Fruit fly (Drosophila melanogaster) whole organism, embryonic: ENCODE data around the gene Cep135.
A peak's percentile ranks its signal among the peaks of the same experiment; 100 is the strongest.

Experiments used
- Abd-B ChIP-seq: fragments of 200-800 bp; sonication (Bioruptor generic); optimal IDR thresholded peaks from 2 replicates; lab custom pipeline; 2018; ENCODE audit warnings: missing biosample characterization, mild to moderate bottlenecking, missing genetic modification characterization, moderate library complexity
- Antp ChIP-seq: fragments of 200-800 bp; sonication (Bioruptor generic); optimal IDR thresholded peaks from 3 replicates; lab custom pipeline; 2016; ENCODE audit warnings: missing biosample characterization, missing genetic modification characterization
- B-H1 ChIP-seq: fragments of 200-800 bp; sonication (Bioruptor generic); IDR thresholded peaks from 3 replicates; pipeline ENCODE4 v1.3.6; 2022; ENCODE audit warnings: missing biosample characterization, missing genetic modification characterization
- B-H2 ChIP-seq: fragments of 200-800 bp; sonication (Bioruptor generic); optimal IDR thresholded peaks from 2 replicates; lab custom pipeline; 2018; ENCODE audit warnings: missing biosample characterization, mild to moderate bottlenecking, missing genetic modification characterization
- CG11723 ChIP-seq: fragments of 200-800 bp; sonication (Bioruptor generic); optimal IDR thresholded peaks from 2 replicates; lab custom pipeline; 2017; ENCODE audit warnings: missing biosample characterization, mild to moderate bottlenecking, missing genetic modification characterization
- CG12071 ChIP-seq: fragments of 200-800 bp; sonication (Bioruptor generic); optimal IDR thresholded peaks from 3 replicates; lab custom pipeline; 2018; ENCODE audit warnings: missing biosample characterization, mild to moderate bottlenecking, missing genetic modification characterization
- CG12659 ChIP-seq: fragments of 200-800 bp; sonication (Bioruptor generic); optimal IDR thresholded peaks from 3 replicates; lab custom pipeline; 2017; ENCODE audit warnings: mild to moderate bottlenecking, missing biosample characterization, missing genetic modification reagents, missing genetic modification characterization
- CG14050 ChIP-seq: fragments of 200-800 bp; sonication (Bioruptor generic); IDR thresholded peaks from 3 replicates; pipeline ENCODE4 v1.3.6; 2022; ENCODE audit warnings: missing biosample characterization, missing genetic modification characterization
- CG14860 ChIP-seq: fragments of 200-800 bp; sonication (Bioruptor generic); IDR thresholded peaks from 3 replicates; pipeline ENCODE4 v1.3.6; 2022; ENCODE audit warnings: missing biosample characterization, missing genetic modification characterization; ENCODE audit not compliant: partially characterized antibody
- CG15601 ChIP-seq: fragments of 200-800 bp; sonication (Bioruptor generic); optimal IDR thresholded peaks from 3 replicates; lab custom pipeline; 2019; ENCODE audit warnings: missing biosample characterization, mild to moderate bottlenecking, missing genetic modification characterization, moderate library complexity
- CG18011 ChIP-seq: fragments of 200-800 bp; sonication (Bioruptor generic); optimal IDR thresholded peaks from 2 replicates; lab custom pipeline; 2017; ENCODE audit warnings: missing biosample characterization, missing genetic modification characterization, mild to moderate bottlenecking, moderate library complexity, missing genotype
- CG18476 ChIP-seq: fragments of 200-800 bp; sonication (Bioruptor generic); optimal IDR thresholded peaks from 2 replicates; lab custom pipeline; 2016; ENCODE audit warnings: missing biosample characterization, mild to moderate bottlenecking, missing genetic modification characterization
- CG18764 ChIP-seq: fragments of 200-800 bp; sonication (Bioruptor generic); optimal IDR thresholded peaks from 3 replicates; lab custom pipeline; 2016; ENCODE audit warnings: missing biosample characterization, missing genetic modification characterization
- CG31365 ChIP-seq: fragments of 200-800 bp; sonication (Bioruptor generic); optimal IDR thresholded peaks from 2 replicates; lab custom pipeline; 2018; ENCODE audit warnings: missing biosample characterization, mild to moderate bottlenecking, missing genetic modification characterization
- CG5245 ChIP-seq: fragments of 200-800 bp; sonication (Bioruptor generic); optimal IDR thresholded peaks from 3 replicates; lab custom pipeline; 2016; ENCODE audit warnings: missing biosample characterization, missing genetic modification characterization
- CG6254 ChIP-seq: fragments of 200-800 bp; sonication (Bioruptor generic); optimal IDR thresholded peaks from 3 replicates; lab custom pipeline; 2017; ENCODE audit warnings: mild to moderate bottlenecking, missing biosample characterization, missing genetic modification reagents, missing genetic modification characterization
- CG7839 ChIP-seq: fragments of 200-800 bp; sonication (Bioruptor generic); optimal IDR thresholded peaks from 3 replicates; lab custom pipeline; 2018; ENCODE audit warnings: missing biosample characterization, mild to moderate bottlenecking, missing genetic modification characterization, moderate library complexity
- Camta ChIP-seq: fragments of 200-800 bp; sonication (Bioruptor generic); optimal IDR thresholded peaks from 2 replicates; lab custom pipeline; 2016; ENCODE audit warnings: missing biosample characterization, missing genetic modification characterization
- D ChIP-seq, 2 experiments: fragments of 200-800 bp in 1 of 2; fragments of >200 bp in 1 of 2; sonication (Bioruptor generic) in 1 of 2; optimal IDR thresholded peaks; 2 replicates in 1 of 2; 3 replicates in 1 of 2; lab custom pipeline; 2017; ENCODE audit warnings: mild to moderate bottlenecking in 1 of 2, missing biosample characterization in 1 of 2, missing genetic modification characterization in 1 of 2, missing genetic modification reagents in 1 of 2
- Deaf1 ChIP-seq: fragments of 200-800 bp; optimal IDR thresholded peaks from 3 replicates; lab custom pipeline; 2019; ENCODE audit warnings: missing biosample characterization, mild to moderate bottlenecking, missing genetic modification characterization, moderate library complexity
- Drgx ChIP-seq: fragments of 200-800 bp; sonication (Bioruptor generic); IDR thresholded peaks from 2 replicates; pipeline ENCODE4 v1.3.6; 2022; ENCODE audit warnings: missing biosample characterization, missing genetic modification characterization
- Fer1 ChIP-seq: fragments of 200-800 bp; sonication (Bioruptor generic); optimal IDR thresholded peaks from 2 replicates; lab custom pipeline; 2017; ENCODE audit warnings: missing biosample characterization, mild to moderate bottlenecking, missing genetic modification characterization
- HLH3B ChIP-seq: fragments of 200-800 bp; sonication (Bioruptor generic); IDR thresholded peaks from 2 replicates; pipeline ENCODE4 v1.3.6; 2022; ENCODE audit warnings: missing biosample characterization, missing genetic modification characterization
- HLH4C ChIP-seq: fragments of 200-800 bp; sonication (Bioruptor generic); IDR thresholded peaks from 3 replicates; pipeline ENCODE4 v1.3.6; 2022; ENCODE audit warnings: missing biosample characterization, missing genetic modification characterization; ENCODE audit not compliant: partially characterized antibody
- Hmr ChIP-seq: fragments of 200-800 bp; sonication (Bioruptor generic); optimal IDR thresholded peaks from 3 replicates; lab custom pipeline; 2017; ENCODE audit warnings: mild to moderate bottlenecking, missing biosample characterization, missing genetic modification reagents, missing genetic modification characterization
- Hmx ChIP-seq: fragments of 200-800 bp; sonication (Bioruptor generic); optimal IDR thresholded peaks from 2 replicates; lab custom pipeline; 2016; ENCODE audit warnings: missing biosample characterization, missing genetic modification characterization
- MESR4 ChIP-seq: fragments of 200-800 bp; sonication (Bioruptor generic); optimal IDR thresholded peaks from 2 replicates; lab custom pipeline; 2018; ENCODE audit warnings: missing biosample characterization, mild to moderate bottlenecking, missing genetic modification characterization, moderate library complexity
- Oli ChIP-seq: fragments of 200-800 bp; sonication (Bioruptor generic); optimal IDR thresholded peaks from 2 replicates; lab custom pipeline; 2018; ENCODE audit warnings: missing biosample characterization, mild to moderate bottlenecking, missing genetic modification characterization, moderate library complexity
- Ravus ChIP-seq: fragments of 200-800 bp; sonication (Bioruptor generic); IDR thresholded peaks from 2 replicates; pipeline ENCODE4 v1.3.6; 2022; ENCODE audit warnings: missing biosample characterization, missing genetic modification characterization
- Spps ChIP-seq: fragments of 200-800 bp; sonication (Bioruptor generic); optimal IDR thresholded peaks from 2 replicates; lab custom pipeline; 2018; ENCODE audit warnings: missing biosample characterization, mild to moderate bottlenecking, missing genetic modification characterization
- Ssrp ChIP-seq: fragments of 200-800 bp; sonication (Bioruptor generic); optimal IDR thresholded peaks from 2 replicates; lab custom pipeline; 2018; ENCODE audit warnings: missing biosample characterization, mild to moderate bottlenecking, missing genetic modification characterization, moderate library complexity
- Xrp1 ChIP-seq: fragments of 200-800 bp; sonication (Bioruptor generic); IDR thresholded peaks from 2 replicates; pipeline ENCODE4 v1.3.6; 2022; ENCODE audit warnings: missing biosample characterization, missing genetic modification characterization
- YL-1 ChIP-seq: fragments of 200-800 bp; sonication (Bioruptor generic); optimal IDR thresholded peaks from 3 replicates; lab custom pipeline; 2017; ENCODE audit warnings: missing biosample characterization, mild to moderate bottlenecking, missing genetic modification characterization
- ara ChIP-seq: fragments of 200-800 bp; sonication (Bioruptor generic); IDR thresholded peaks from 2 replicates; pipeline ENCODE4 v1.3.6; 2022; ENCODE audit warnings: missing biosample characterization, missing genetic modification characterization
- az2 ChIP-seq: fragments of 200-800 bp; sonication (Bioruptor generic); optimal IDR thresholded peaks from 3 replicates; lab custom pipeline; 2016; ENCODE audit warnings: missing biosample characterization, missing genetic modification characterization
- cg ChIP-seq: fragments of 200-800 bp; sonication (Bioruptor generic); optimal IDR thresholded peaks from 3 replicates; lab custom pipeline; 2019; ENCODE audit warnings: missing biosample characterization, mild to moderate bottlenecking, missing genetic modification characterization, moderate library complexity
- dimm ChIP-seq: fragments of 200-800 bp; sonication (Bioruptor generic); IDR thresholded peaks from 2 replicates; pipeline ENCODE4 v1.3.6; 2022; ENCODE audit warnings: missing biosample characterization, missing genetic modification characterization
- fru ChIP-seq: fragments of >200 bp; optimal IDR thresholded peaks from 2 replicates; lab custom pipeline; 2017
- gcm2 ChIP-seq: fragments of 200-800 bp; sonication (Bioruptor generic); optimal IDR thresholded peaks from 2 replicates; lab custom pipeline; 2016; ENCODE audit warnings: missing biosample characterization, missing genetic modification characterization
- gem ChIP-seq: fragments of 200-800 bp; sonication (Bioruptor generic); optimal IDR thresholded peaks from 2 replicates; lab custom pipeline; 2019; ENCODE audit warnings: missing biosample characterization, mild to moderate bottlenecking, missing genetic modification characterization, moderate library complexity
- lbe ChIP-seq: fragments of 200-800 bp; sonication (Bioruptor generic); optimal IDR thresholded peaks from 2 replicates; lab custom pipeline; 2016; ENCODE audit warnings: missing biosample characterization, mild to moderate bottlenecking, missing genetic modification characterization
- mld ChIP-seq: fragments of 200-800 bp; sonication (Bioruptor generic); IDR thresholded peaks from 3 replicates; pipeline ENCODE4 v1.3.6; 2022; ENCODE audit warnings: missing biosample characterization, missing genetic modification characterization; ENCODE audit not compliant: partially characterized antibody
- phol ChIP-seq: fragments of 200-800 bp; sonication (Bioruptor generic); optimal IDR thresholded peaks from 3 replicates; lab custom pipeline; 2018; ENCODE audit warnings: missing biosample characterization, mild to moderate bottlenecking, missing genetic modification characterization, moderate library complexity
- ro ChIP-seq: fragments of 200-800 bp; sonication (Bioruptor generic); IDR thresholded peaks from 2 replicates; pipeline ENCODE4 v1.3.6; 2022; ENCODE audit warnings: missing biosample characterization, missing genetic modification characterization
- run ChIP-seq: fragments of 200-800 bp; sonication (Bioruptor generic); optimal IDR thresholded peaks from 3 replicates; lab custom pipeline; 2018; ENCODE audit warnings: missing biosample characterization, mild to moderate bottlenecking, missing genetic modification characterization
- seq ChIP-seq: fragments of 200-800 bp; sonication (Bioruptor generic); IDR thresholded peaks from 2 replicates; pipeline ENCODE4 v1.3.6; 2022; ENCODE audit warnings: missing biosample characterization, missing genetic modification characterization
- stc ChIP-seq: fragments of 200-800 bp; sonication (Bioruptor generic); IDR thresholded peaks from 2 replicates; pipeline ENCODE4 v1.3.6; 2022; ENCODE audit warnings: missing biosample characterization, missing genetic modification characterization
- trh ChIP-seq: fragments of 200-800 bp; sonication (Bioruptor generic); optimal IDR thresholded peaks from 2 replicates; lab custom pipeline; 2016; ENCODE audit warnings: missing biosample characterization, missing genetic modification characterization
- unc-4 ChIP-seq: fragments of 200-800 bp; sonication (Bioruptor generic); IDR thresholded peaks from 2 replicates; pipeline ENCODE4 v1.3.6; 2022; ENCODE audit warnings: missing biosample characterization, missing genetic modification characterization; ENCODE audit not compliant: partially characterized antibody
- vvl ChIP-seq: fragments of 200-800 bp; sonication (Bioruptor generic); IDR thresholded peaks from 2 replicates; pipeline ENCODE4 v1.3.6; 2022; ENCODE audit warnings: missing biosample characterization, missing genetic modification characterization
- wor ChIP-seq: fragments of 200-800 bp; sonication (Bioruptor generic); IDR thresholded peaks from 2 replicates; pipeline ENCODE4 v1.3.6; 2022; ENCODE audit warnings: missing biosample characterization, missing genetic modification characterization

Gene Cep135

dm6 chr3L:15161549-15161948, 45.0 kb downstream of the Cep135 start, which contains the start of gene CG6878 (continued):
- TF ChIP-seq CG18476 (GFP tag; lab: Kevin White, UChicago) = no peak
- no peak for TF ChIP-seq Oli (tag; lab: Kevin White, UChicago)
- TF ChIP-seq D (optimal IDR thresholded peaks at IDR 0.05; lab: Kevin White, UChicago) = no peak
- TF ChIP-seq D (GFP tag; optimal IDR thresholded peaks at IDR 0.05; lab: Kevin White, UChicago) = no peak
- TF ChIP-seq fru (lab: Kevin White, UChicago) = no peak
- TF ChIP-seq CG14860 (GFP tag; lab: Robert Waterston, UW) = no peak
- TF ChIP-seq gem (tag; lab: Kevin White, UChicago) = peak; percentile 24
- no peak for TF ChIP-seq Camta (GFP tag; lab: Kevin White, UChicago)
- TF ChIP-seq az2 (GFP tag; lab: Kevin White, UChicago) = no peak
- TF ChIP-seq MESR4 (GFP tag; lab: Kevin White, UChicago) = peak; percentile 79
- TF ChIP-seq YL-1 (GFP tag; lab: Kevin White, UChicago) = peak; percentile 86
- peak; percentile 34; the same call in 1 of the 2 replicates for TF ChIP-seq unc-4
- peak; percentile 45 for TF ChIP-seq vvl (GFP tag; lab: Robert Waterston, UW)
- TF ChIP-seq CG12071 (GFP tag; lab: Kevin White, UChicago) = no peak
- TF ChIP-seq Ravus = no peak
- no peak for TF ChIP-seq wor (GFP tag; lab: Robert Waterston, UW)
- peak; percentile 52 for TF ChIP-seq B-H2
- TF ChIP-seq phol = peak; percentile 47
- TF ChIP-seq CG31365 (tag; lab: Kevin White, UChicago) = no peak
- TF ChIP-seq dimm (GFP tag; lab: Robert Waterston, UW) = no peak
- TF ChIP-seq CG11723 (GFP tag; lab: Kevin White, UChicago) = no peak
- peak; percentile 44 for TF ChIP-seq Fer1
- no peak for TF ChIP-seq mld
- TF ChIP-seq Hmr = no peak
- no peak for TF ChIP-seq Antp (GFP tag; lab: Kevin White, UChicago)
- TF ChIP-seq CG14050 (GFP tag; lab: Robert Waterston, UW) = no peak
- no peak for TF ChIP-seq run (tag; lab: Kevin White, UChicago)
- TF ChIP-seq seq (GFP tag; lab: Robert Waterston, UW) = no peak
- no peak for TF ChIP-seq stc (GFP tag; lab: Robert Waterston, UW)
- TF ChIP-seq CG18011 (GFP tag; lab: Kevin White, UChicago) = no peak
- TF ChIP-seq CG12659 = peak; percentile 63
- TF ChIP-seq ro (GFP tag; lab: Robert Waterston, UW) = no peak
- TF ChIP-seq Abd-B (GFP tag; lab: Kevin White, UChicago) = no peak
- TF ChIP-seq CG5245 (GFP tag; lab: Kevin White, UChicago) = no peak
- no peak for TF ChIP-seq trh (GFP tag; lab: Kevin White, UChicago)
- 0 out of 2 replicates have a peak, but pooled peaks have one; percentile 8 for TF ChIP-seq Xrp1 (GFP tag; lab: Robert Waterston, UW)
- TF ChIP-seq CG7839 (tag; lab: Kevin White, UChicago) = peak; percentile 27
- no peak for TF ChIP-seq Hmx
- TF ChIP-seq HLH3B = no peak
- TF ChIP-seq Deaf1 (tag; lab: Kevin White, UChicago) = no peak
- TF ChIP-seq gcm2 (GFP tag; lab: Kevin White, UChicago) = no peak
- TF ChIP-seq ara = no peak
- TF ChIP-seq CG15601 (tag; lab: Kevin White, UChicago) = peak; percentile 37
- no peak for TF ChIP-seq Drgx (GFP tag; lab: Robert Waterston, UW)
- peak; percentile 94 for TF ChIP-seq cg (GFP tag; lab: Kevin White, UChicago)
- no peak for TF ChIP-seq CG18764 (GFP tag; lab: Kevin White, UChicago)
- no peak for TF ChIP-seq B-H1
- no peak for TF ChIP-seq CG6254 (GFP tag; lab: Kevin White, UChicago)
- no peak for TF ChIP-seq Ssrp (tag; lab: Kevin White, UChicago)
- no peak for TF ChIP-seq lbe (GFP tag; lab: Kevin White, UChicago)
- peak; percentile 18; the same call in 1 of the 3 replicates for TF ChIP-seq HLH4C (GFP tag; lab: Robert Waterston, UW)
- TF ChIP-seq Spps (tag; lab: Kevin White, UChicago) = no peak
